Worm (Caenorhabditis elegans): Measurements from ENCODE around the gene nuo-4.

DNA sequence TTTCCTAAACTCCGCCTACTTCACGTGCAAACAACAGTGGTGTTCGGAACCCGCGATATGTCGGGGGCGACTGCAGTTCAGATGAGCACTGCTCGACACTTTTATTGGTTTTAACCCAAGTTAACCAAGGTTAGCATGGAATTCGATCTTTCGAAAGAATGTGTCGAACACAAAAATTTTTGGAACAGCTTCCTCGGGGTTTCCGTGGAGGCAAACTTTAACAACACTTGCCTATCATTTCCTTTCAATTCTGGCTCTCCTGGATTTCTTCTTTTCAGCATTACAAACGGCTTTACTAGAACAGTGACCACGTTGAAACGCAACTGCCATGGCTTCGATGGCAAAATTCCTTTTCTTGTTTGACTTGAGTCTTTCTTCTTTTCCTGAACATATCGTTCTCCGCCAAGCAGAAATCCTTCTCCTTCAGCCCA, 17.3 kb downstream of the nuo-4 start:
- TF ChIP-seq W03F9.2 (tag; optimal IDR thresholded peaks at IDR 0.05) (peak; percentile 66), dao-5 (tag; optimal IDR thresholded peaks at IDR 0.05) (no peak)
